Fruit fly (Drosophila melanogaster) whole organism, embryonic: ENCODE measurements around the gene DCP2.

Source experiments
- C15 ChIP-seq: fragments of 200-800 bp; sonication (Bioruptor generic); IDR thresholded peaks from 3 replicates; pipeline ENCODE4 v1.3.6; 2022; ENCODE audit warnings: missing biosample characterization, missing genetic modification characterization
- CG10267 ChIP-seq: fragments of 200-800 bp; sonication (Bioruptor generic); optimal IDR thresholded peaks from 2 replicates; lab custom pipeline; 2018; ENCODE audit warnings: missing biosample characterization, mild to moderate bottlenecking, missing genetic modification characterization, moderate library complexity
- CG10979 ChIP-seq: fragments of 200-800 bp; sonication (Bioruptor generic); optimal IDR thresholded peaks from 2 replicates; lab custom pipeline; 2018; ENCODE audit warnings: missing biosample characterization, mild to moderate bottlenecking, missing genetic modification characterization, moderate library complexity
- CG12071 ChIP-seq: fragments of 200-800 bp; sonication (Bioruptor generic); optimal IDR thresholded peaks from 3 replicates; lab custom pipeline; 2018; ENCODE audit warnings: missing biosample characterization, mild to moderate bottlenecking, missing genetic modification characterization
- CG14710 ChIP-seq: fragments of 200-800 bp; sonication (Bioruptor generic); optimal IDR thresholded peaks from 3 replicates; lab custom pipeline; 2019; ENCODE audit warnings: missing biosample characterization, mild to moderate bottlenecking, missing genetic modification characterization, moderate library complexity
- CG15696 ChIP-seq: fragments of 200-800 bp; sonication (Bioruptor generic); optimal IDR thresholded peaks from 2 replicates; lab custom pipeline; 2019; ENCODE audit warnings: missing biosample characterization, mild to moderate bottlenecking, missing genetic modification characterization, moderate library complexity
- CG16815 ChIP-seq: fragments of 200-800 bp; sonication (Bioruptor generic); optimal IDR thresholded peaks from 3 replicates; lab custom pipeline; 2017; ENCODE audit warnings: missing biosample characterization, mild to moderate bottlenecking, missing genetic modification characterization
- CG17361 ChIP-seq: fragments of 200-800 bp; sonication (Bioruptor generic); IDR thresholded peaks from 3 replicates; pipeline ENCODE4 v1.3.6; 2022; ENCODE audit warnings: missing biosample characterization, missing genetic modification characterization
- CG17829 ChIP-seq: fragments of 200-800 bp; optimal IDR thresholded peaks from 2 replicates; lab custom pipeline; 2019; ENCODE audit warnings: missing biosample characterization, mild to moderate bottlenecking, missing genetic modification characterization, moderate library complexity
- CG18262 ChIP-seq: fragments of 200-800 bp; optimal IDR thresholded peaks from 3 replicates; lab custom pipeline; 2019; ENCODE audit warnings: missing biosample characterization, mild to moderate bottlenecking, missing genetic modification characterization, moderate library complexity
- CG2712 ChIP-seq: fragments of 200-800 bp; optimal IDR thresholded peaks from 3 replicates; lab custom pipeline; 2019; ENCODE audit warnings: missing biosample characterization, mild to moderate bottlenecking, missing genetic modification characterization, moderate library complexity
- CG30431 ChIP-seq: fragments of 200-800 bp; sonication (Bioruptor generic); optimal IDR thresholded peaks from 2 replicates; lab custom pipeline; 2017; ENCODE audit warnings: missing biosample characterization, missing genetic modification characterization
- CG6254 ChIP-seq: fragments of 200-800 bp; sonication (Bioruptor generic); optimal IDR thresholded peaks from 3 replicates; lab custom pipeline; 2017; ENCODE audit warnings: mild to moderate bottlenecking, missing biosample characterization, missing genetic modification reagents, missing genetic modification characterization
- CG6683 ChIP-seq: fragments of 200-800 bp; sonication (Bioruptor generic); optimal IDR thresholded peaks from 2 replicates; lab custom pipeline; 2017; ENCODE audit warnings: missing biosample characterization, mild to moderate bottlenecking, missing genetic modification characterization, missing genetic modification reagents
- CG8359 ChIP-seq: fragments of 200-800 bp; sonication (Bioruptor generic); optimal IDR thresholded peaks from 2 replicates; lab custom pipeline; 2017; ENCODE audit warnings: missing biosample characterization, mild to moderate bottlenecking, missing genetic modification characterization, borderline replicate concordance
- CG8765 ChIP-seq: fragments of 200-800 bp; sonication (Bioruptor generic); IDR thresholded peaks from 2 replicates; pipeline ENCODE4 v1.3.6; 2022; ENCODE audit warnings: missing biosample characterization, missing genetic modification characterization
- CG8924 ChIP-seq: fragments of 200-800 bp; optimal IDR thresholded peaks from 3 replicates; lab custom pipeline; 2019; ENCODE audit warnings: missing biosample characterization, mild to moderate bottlenecking, missing genetic modification characterization, moderate library complexity
- CG9727 ChIP-seq: fragments of 200-800 bp; sonication (Bioruptor generic); optimal IDR thresholded peaks from 3 replicates; lab custom pipeline; 2017; ENCODE audit warnings: missing biosample characterization, mild to moderate bottlenecking, missing genetic modification characterization
- Chrac-16 ChIP-seq: fragments of 200-800 bp; sonication (Bioruptor generic); optimal IDR thresholded peaks from 3 replicates; lab custom pipeline; 2016; ENCODE audit warnings: missing biosample characterization, missing genetic modification characterization
- CoRest ChIP-seq: fragments of 200-800 bp; sonication (Bioruptor generic); optimal IDR thresholded peaks from 3 replicates; lab custom pipeline; 2018; ENCODE audit warnings: missing biosample characterization, mild to moderate bottlenecking, missing genetic modification characterization, moderate library complexity
- Dip3 ChIP-seq: fragments of 200-800 bp; sonication (Bioruptor generic); optimal IDR thresholded peaks from 3 replicates; lab custom pipeline; 2016; ENCODE audit warnings: missing biosample characterization, missing genetic modification characterization
- Ets65A ChIP-seq: fragments of 200-800 bp; sonication (Bioruptor generic); peaks from one replicate; lab custom pipeline; 2016; ENCODE audit warnings: missing biosample characterization, missing genetic modification characterization
- Fer2 ChIP-seq: fragments of 200-800 bp; sonication (Bioruptor generic); optimal IDR thresholded peaks from 2 replicates; lab custom pipeline; 2018; ENCODE audit warnings: missing biosample characterization, mild to moderate bottlenecking, missing genetic modification characterization, moderate library complexity
- Hsf ChIP-seq: fragments of 200-800 bp; sonication (Bioruptor generic); optimal IDR thresholded peaks from 3 replicates; lab custom pipeline; 2016; ENCODE audit warnings: missing biosample characterization, missing genetic modification characterization
- Ptx1 ChIP-seq: fragments of 200-800 bp; sonication (Bioruptor generic); IDR thresholded peaks from 2 replicates; pipeline ENCODE4 v1.3.6; 2022; ENCODE audit warnings: missing biosample characterization, missing genetic modification characterization
- Ssrp ChIP-seq: fragments of 200-800 bp; sonication (Bioruptor generic); optimal IDR thresholded peaks from 2 replicates; lab custom pipeline; 2018; ENCODE audit warnings: missing biosample characterization, mild to moderate bottlenecking, missing genetic modification characterization, moderate library complexity
- Usf ChIP-seq: fragments of 200-800 bp; sonication (Bioruptor generic); optimal IDR thresholded peaks from 2 replicates; lab custom pipeline; 2017; ENCODE audit warnings: missing genotype, missing biosample characterization, missing genetic modification characterization
- Vsx1 ChIP-seq: fragments of 200-800 bp; sonication (Bioruptor generic); optimal IDR thresholded peaks from 2 replicates; lab custom pipeline; 2017; ENCODE audit warnings: missing biosample characterization, mild to moderate bottlenecking, missing genetic modification characterization, missing genetic modification reagents
- Xrp1 ChIP-seq: fragments of 200-800 bp; sonication (Bioruptor generic); IDR thresholded peaks from 2 replicates; pipeline ENCODE4 v1.3.6; 2022; ENCODE audit warnings: missing biosample characterization, missing genetic modification characterization
- az2 ChIP-seq: fragments of 200-800 bp; sonication (Bioruptor generic); optimal IDR thresholded peaks from 3 replicates; lab custom pipeline; 2016; ENCODE audit warnings: missing biosample characterization, missing genetic modification characterization
- dmrt11E ChIP-seq: fragments of 200-800 bp; sonication (Bioruptor generic); optimal IDR thresholded peaks from 3 replicates; lab custom pipeline; 2018; ENCODE audit warnings: missing biosample characterization, mild to moderate bottlenecking, missing genetic modification characterization, moderate library complexity
- dmrt99B ChIP-seq: fragments of 200-800 bp; sonication (Bioruptor generic); optimal IDR thresholded peaks from 2 replicates; lab custom pipeline; 2018; ENCODE audit warnings: missing biosample characterization, mild to moderate bottlenecking, missing genetic modification characterization, moderate library complexity
- ems ChIP-seq: fragments of 200-800 bp; sonication (Bioruptor generic); optimal IDR thresholded peaks from 3 replicates; lab custom pipeline; 2016; ENCODE audit warnings: missing biosample characterization, missing genetic modification characterization
- fd102C ChIP-seq: fragments of 200-800 bp; sonication (Bioruptor generic); optimal IDR thresholded peaks from 2 replicates; lab custom pipeline; 2018; ENCODE audit warnings: missing biosample characterization, mild to moderate bottlenecking, missing genetic modification characterization, moderate library complexity
- fd96Cb ChIP-seq: fragments of 200-800 bp; sonication (Bioruptor generic); optimal IDR thresholded peaks from 2 replicates; lab custom pipeline; 2018; ENCODE audit warnings: missing biosample characterization, mild to moderate bottlenecking, missing genetic modification characterization, moderate library complexity
- gem ChIP-seq: fragments of 200-800 bp; sonication (Bioruptor generic); optimal IDR thresholded peaks from 2 replicates; lab custom pipeline; 2019; ENCODE audit warnings: missing biosample characterization, mild to moderate bottlenecking, missing genetic modification characterization, moderate library complexity
- lola ChIP-seq, 3 experiments: fragments of >200 bp in 2 of 3; fragments of 200-800 bp in 1 of 3; sonication (Bioruptor generic) in 1 of 3; optimal IDR thresholded peaks; 2 replicates each; lab custom pipeline; 2017 to 2019; ENCODE audit warnings: missing biosample characterization in 3 of 3, missing genetic modification characterization in 3 of 3, mild to moderate bottlenecking in 1 of 3, moderate library complexity in 1 of 3
- nmo ChIP-seq: fragments of 200-800 bp; sonication (Bioruptor generic); optimal IDR thresholded peaks from 2 replicates; lab custom pipeline; 2018; ENCODE audit warnings: missing biosample characterization, mild to moderate bottlenecking, missing genetic modification characterization, moderate library complexity
- pfk ChIP-seq: fragments of 200-800 bp; sonication (Bioruptor generic); optimal IDR thresholded peaks from 2 replicates; lab custom pipeline; 2018; ENCODE audit warnings: missing biosample characterization, mild to moderate bottlenecking, missing genetic modification characterization, moderate library complexity
- phol ChIP-seq: fragments of 200-800 bp; sonication (Bioruptor generic); optimal IDR thresholded peaks from 3 replicates; lab custom pipeline; 2018; ENCODE audit warnings: missing biosample characterization, mild to moderate bottlenecking, missing genetic modification characterization, moderate library complexity
- sc ChIP-seq, 3 experiments: fragments of >200 bp in 2 of 3; fragments of 200-800 bp in 1 of 3; sonication (Bioruptor generic) in 1 of 3; optimal IDR thresholded peaks; 2 replicates in 2 of 3; 3 replicates in 1 of 3; lab custom pipeline; 2017; ENCODE audit warnings: mild to moderate bottlenecking in 1 of 3, missing biosample characterization in 1 of 3, missing genetic modification characterization in 1 of 3, missing genetic modification reagents in 1 of 3
- slou ChIP-seq: fragments of 200-800 bp; sonication (Bioruptor generic); optimal IDR thresholded peaks from 3 replicates; lab custom pipeline; 2016; ENCODE audit warnings: missing biosample characterization, missing genetic modification characterization
- stc ChIP-seq: fragments of 200-800 bp; sonication (Bioruptor generic); IDR thresholded peaks from 2 replicates; pipeline ENCODE4 v1.3.6; 2022; ENCODE audit warnings: missing biosample characterization, missing genetic modification characterization
- tio ChIP-seq: fragments of 200-800 bp; sonication (Bioruptor generic); optimal IDR thresholded peaks from 2 replicates; lab custom pipeline; 2017; ENCODE audit warnings: missing biosample characterization, missing genetic modification characterization, inconsistent platforms
- trem ChIP-seq: fragments of 200-800 bp; optimal IDR thresholded peaks from 3 replicates; lab custom pipeline; 2019; ENCODE audit warnings: missing biosample characterization, mild to moderate bottlenecking, missing genetic modification characterization, moderate library complexity
- zf30C ChIP-seq: fragments of 200-800 bp; sonication (Bioruptor generic); optimal IDR thresholded peaks from 3 replicates; lab custom pipeline; 2018; ENCODE audit warnings: missing biosample characterization, mild to moderate bottlenecking, missing genetic modification characterization

DCP2 gene

DNA sequence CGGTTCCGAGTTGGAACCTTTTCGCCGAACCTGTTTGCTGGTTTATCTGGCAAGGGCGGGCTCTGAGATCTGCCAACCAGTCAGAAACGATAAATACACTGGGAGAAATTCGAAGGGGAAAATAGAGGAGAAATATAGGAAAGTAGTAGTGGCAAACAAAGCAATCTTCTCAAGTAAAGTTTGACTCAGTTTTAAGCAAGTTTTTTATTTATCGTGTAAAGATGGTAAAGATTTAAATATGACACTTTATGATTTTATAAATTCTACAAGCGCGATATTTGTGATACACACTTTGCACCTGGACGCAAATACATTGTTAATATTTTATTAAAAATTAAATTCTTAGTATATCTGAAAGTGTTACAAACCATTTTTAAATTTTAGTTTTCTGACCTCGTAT lies 21.4 kb upstream of the DCP2 start:
- peak; percentile 7 for TF ChIP-seq Chrac-16 (GFP tag; lab: Kevin White, UChicago)
- no peak for TF ChIP-seq dmrt99B (tag; lab: Kevin White, UChicago)
- TF ChIP-seq slou (GFP tag; lab: Kevin White, UChicago): no peak
- peak; percentile 26 for TF ChIP-seq CG30431 (GFP tag; lab: Kevin White, UChicago)
- TF ChIP-seq trem (tag; lab: Kevin White, UChicago): peak; percentile 2
- TF ChIP-seq nmo: peak; percentile 15
- peak; percentile 5 for TF ChIP-seq fd102C (GFP tag; lab: Kevin White, UChicago)
- TF ChIP-seq Xrp1 (GFP tag; lab: Robert Waterston, UW): peak; percentile 11; the same call in 1 of the 2 replicates
- peak; percentile 41 for TF ChIP-seq CG2712 (tag; lab: Kevin White, UChicago)
- peak; percentile 44 for TF ChIP-seq CG15696
- TF ChIP-seq pfk (GFP tag; lab: Kevin White, UChicago): no peak
- no peak for TF ChIP-seq CG8359 (GFP tag; lab: Kevin White, UChicago)
- peak; percentile 42 for TF ChIP-seq CG14710
- TF ChIP-seq CG12071 (GFP tag; lab: Kevin White, UChicago): no peak
- TF ChIP-seq Ssrp (tag; lab: Kevin White, UChicago): no peak
- no peak for TF ChIP-seq CG6683
- TF ChIP-seq zf30C: peak; percentile 72
- TF ChIP-seq Fer2: no peak
- TF ChIP-seq fd96Cb (tag; lab: Kevin White, UChicago): peak; percentile 7
- TF ChIP-seq sc (optimal IDR thresholded peaks at IDR 0.05; lab: Kevin White, UChicago): no peak
- no peak for TF ChIP-seq sc (GFP tag; optimal IDR thresholded peaks at IDR 0.05; lab: Kevin White, UChicago)
- no peak for TF ChIP-seq Ptx1 (GFP tag; lab: Robert Waterston, UW)
- TF ChIP-seq dmrt11E: peak; percentile 53
- peak; percentile 68 for TF ChIP-seq CG9727
- no peak for TF ChIP-seq Dip3 (GFP tag; lab: Kevin White, UChicago)
- TF ChIP-seq Ets65A (GFP tag; lab: Kevin White, UChicago): peak; percentile 91
- peak; percentile 44 for TF ChIP-seq phol
- TF ChIP-seq CG8765 (GFP tag; lab: Robert Waterston, UW): 0 out of 2 replicates have a peak, but pooled peaks have one; percentile 45
- TF ChIP-seq stc: no peak
- TF ChIP-seq CG18262 (tag; lab: Kevin White, UChicago): peak; percentile 58
- TF ChIP-seq CG8924 (tag; lab: Kevin White, UChicago): peak; percentile 10
- TF ChIP-seq gem (tag; lab: Kevin White, UChicago): peak; percentile 14
- TF ChIP-seq CG17829 (tag; lab: Kevin White, UChicago): peak; percentile 10
- peak; percentile 14 for TF ChIP-seq CG10267 (tag; lab: Kevin White, UChicago)
- TF ChIP-seq CG16815 (GFP tag; lab: Kevin White, UChicago): peak; percentile 26
- TF ChIP-seq Hsf (GFP tag; lab: Kevin White, UChicago): peak; percentile 3
- no peak for TF ChIP-seq Vsx1 (GFP tag; lab: Kevin White, UChicago)
- peak; percentile 10 for TF ChIP-seq az2 (GFP tag; lab: Kevin White, UChicago)
- peak; percentile 28 for TF ChIP-seq CG10979
- TF ChIP-seq C15 (GFP tag; lab: Robert Waterston, UW): no peak
- TF ChIP-seq lola (GFP tag; optimal IDR thresholded peaks at IDR 0.05; lab: Kevin White, UChicago): peak in 1 of 3 experiments; percentile 54
- TF ChIP-seq CG17361: peak; percentile 55; the same call in 2 of the 3 replicates
- peak; percentile 10 for TF ChIP-seq CoRest (tag; lab: Kevin White, UChicago)
- peak; percentile 39 for TF ChIP-seq tio (GFP tag; lab: Kevin White, UChicago)
- TF ChIP-seq Usf (GFP tag; lab: Kevin White, UChicago): peak; percentile 5
- TF ChIP-seq CG6254 (GFP tag; lab: Kevin White, UChicago): no peak
- TF ChIP-seq ems (GFP tag; lab: Kevin White, UChicago): no peak
